Worm (Caenorhabditis elegans): ENCODE measurements around the gene col-142.

col-142 gene

ce11 chrV:6796264-6796663 lies 34.7 kb upstream of the col-142 start:
- TF ChIP-seq hnd-1 (tag; optimal IDR thresholded peaks at IDR 0.05) = no peak
- TF ChIP-seq B0310.2 (tag; optimal IDR thresholded peaks at IDR 0.05) = no peak
- TF ChIP-seq tbx-37 (GFP tag; conservative IDR thresholded peaks at IDR 0.05) = no peak
- no peak for TF ChIP-seq ets-7 (tag; optimal IDR thresholded peaks at IDR 0.05)
- no peak for TF ChIP-seq aly-1 (tag; optimal IDR thresholded peaks at IDR 0.05)
- TF ChIP-seq F13C5.2 (tag; optimal IDR thresholded peaks at IDR 0.05) = no peak
- TF ChIP-seq flt-1 (GFP tag; IDR thresholded peaks at IDR 0.05) = no peak
- TF ChIP-seq hmg-4 (GFP tag; optimal IDR thresholded peaks at IDR 0.05) = no peak
- TF ChIP-seq ama-1 (optimal IDR thresholded peaks at IDR 0.05) = no peak
- no peak for TF ChIP-seq tra-4 (tag; optimal IDR thresholded peaks at IDR 0.05)
- TF ChIP-seq pes-1 (GFP tag; IDR thresholded peaks at IDR 0.05) = no peak
- no peak for TF ChIP-seq ceh-13 (GFP tag; optimal IDR thresholded peaks at IDR 0.05)
- TF ChIP-seq tbx-11 (GFP tag; IDR thresholded peaks at IDR 0.05) = no peak
- TF ChIP-seq ceh-36 (tag; optimal IDR thresholded peaks at IDR 0.05) = no peak
- no peak for TF ChIP-seq sea-1 (GFP tag; conservative IDR thresholded peaks at IDR 0.05)
- no peak for TF ChIP-seq hmbx-1 (tag; optimal IDR thresholded peaks at IDR 0.05)
- TF ChIP-seq scrt-1 (GFP tag; IDR thresholded peaks at IDR 0.05) = no peak

- TF ChIP-seq ets-7 (tag; optimal IDR thresholded peaks at IDR 0.05) (no peak), flt-1 (GFP tag; IDR thresholded peaks at IDR 0.05) (no peak), hnd-1 (tag; optimal IDR thresholded peaks at IDR 0.05) (no peak), aly-1 (tag; optimal IDR thresholded peaks at IDR 0.05) (no peak), tbx-37 (GFP tag; conservative IDR thresholded peaks at IDR 0.05) (no peak), hmbx-1 (tag; optimal IDR thresholded peaks at IDR 0.05) (no peak), ceh-13 (GFP tag; optimal IDR thresholded peaks at IDR 0.05) (no peak), scrt-1 (GFP tag; IDR thresholded peaks at IDR 0.05) (no peak), ceh-36 (tag; optimal IDR thresholded peaks at IDR 0.05) (no peak)
Measured at ce11 chrV:6796894-6797293, 34.1 kb upstream of the col-142 start.

DNA sequence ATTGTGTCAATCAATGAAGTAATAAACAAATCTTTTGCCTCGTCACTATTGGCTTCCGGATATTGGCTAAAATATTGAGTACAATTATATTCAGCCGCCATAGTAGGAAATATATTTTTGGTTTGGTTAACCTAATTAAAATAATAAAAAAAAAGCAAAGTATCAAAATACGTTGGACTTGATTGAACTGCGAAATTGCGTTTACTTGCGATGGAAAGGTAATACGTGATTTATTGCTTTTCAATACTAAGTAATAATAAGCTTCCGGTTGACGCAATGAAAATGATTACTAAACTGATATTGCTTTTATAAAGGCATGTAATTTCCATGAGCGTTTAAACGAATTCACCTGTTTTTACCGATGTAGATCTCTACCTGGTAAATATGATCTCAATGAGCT lies 31.4 kb upstream of the col-142 start, which contains the start of gene dmsr-9:
TSS of gene dmsr-9 (minus strand) at position 101 of the 400 bp plus-strand sequence.
- TF ChIP-seq B0310.2 (tag; optimal IDR thresholded peaks at IDR 0.05) (no peak), hmg-4 (GFP tag; optimal IDR thresholded peaks at IDR 0.05) (no peak), ceh-13 (GFP tag; optimal IDR thresholded peaks at IDR 0.05) (no peak), ets-7 (tag; optimal IDR thresholded peaks at IDR 0.05) (no peak), pes-1 (GFP tag; IDR thresholded peaks at IDR 0.05) (no peak), aly-1 (tag; optimal IDR thresholded peaks at IDR 0.05) (no peak), hmbx-1 (tag; optimal IDR thresholded peaks at IDR 0.05) (no peak)

- TF ChIP-seq F13C5.2 (tag; optimal IDR thresholded peaks at IDR 0.05) = no peak
- no peak for TF ChIP-seq B0310.2 (tag; optimal IDR thresholded peaks at IDR 0.05)
- TF ChIP-seq flt-1 (GFP tag; IDR thresholded peaks at IDR 0.05) = no peak
- TF ChIP-seq ets-7 (tag; optimal IDR thresholded peaks at IDR 0.05) = no peak
- TF ChIP-seq hmbx-1 (tag; optimal IDR thresholded peaks at IDR 0.05) = no peak
- no peak for TF ChIP-seq pes-1 (GFP tag; IDR thresholded peaks at IDR 0.05)
Measured at ce11 chrV:6801850-6802249, 29.1 kb upstream of the col-142 start, which contains the start of gene dmsr-10. Gene dmsr-10 (minus strand): TSS chrV:6801950.

ce11 chrV:6803992-6804391 lies 27.0 kb upstream of the col-142 start, which contains the start of gene dmsr-11:
Gene dmsr-11 (minus strand): TSS chrV:6804092.
- TF ChIP-seq flt-1 (GFP tag; IDR thresholded peaks at IDR 0.05) = no peak

DNA sequence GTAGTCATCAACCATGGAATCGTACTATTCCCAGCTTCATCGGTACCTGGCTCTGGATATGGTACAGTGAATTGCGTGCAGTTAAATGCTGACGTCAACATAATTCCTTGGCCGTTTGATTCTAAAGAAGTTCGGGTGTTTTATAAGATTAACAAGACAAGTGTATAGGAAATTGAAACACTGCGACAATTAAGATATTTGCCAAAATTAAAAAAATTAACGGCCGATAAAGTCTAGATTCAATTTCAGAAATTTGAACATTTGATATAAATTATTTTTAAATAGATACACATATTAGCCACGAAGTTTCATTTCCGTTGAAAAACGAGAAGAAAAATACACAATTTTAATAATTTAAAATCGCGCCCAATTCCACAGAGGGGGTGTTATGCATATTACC lies 24.6 kb upstream of the col-142 start, which contains the start of gene dmsr-12:
TSS of gene dmsr-12 (minus strand) at position 101 of the 400 bp plus-strand sequence.
- no peak for TF ChIP-seq scrt-1 (GFP tag; IDR thresholded peaks at IDR 0.05)
- no peak for TF ChIP-seq ets-7 (tag; optimal IDR thresholded peaks at IDR 0.05)
- no peak for TF ChIP-seq hnd-1 (tag; optimal IDR thresholded peaks at IDR 0.05)
- TF ChIP-seq tra-4 (tag; optimal IDR thresholded peaks at IDR 0.05) = no peak
- TF ChIP-seq F13C5.2 (tag; optimal IDR thresholded peaks at IDR 0.05) = no peak
- TF ChIP-seq pes-1 (GFP tag; IDR thresholded peaks at IDR 0.05) = no peak
- TF ChIP-seq tbx-11 (GFP tag; IDR thresholded peaks at IDR 0.05) = no peak
- TF ChIP-seq hmbx-1 (tag; optimal IDR thresholded peaks at IDR 0.05) = no peak
- no peak for TF ChIP-seq flt-1 (GFP tag; IDR thresholded peaks at IDR 0.05)
- no peak for TF ChIP-seq sea-1 (GFP tag; conservative IDR thresholded peaks at IDR 0.05)
- no peak for TF ChIP-seq tbx-37 (GFP tag; conservative IDR thresholded peaks at IDR 0.05)
- TF ChIP-seq ceh-13 (GFP tag; optimal IDR thresholded peaks at IDR 0.05) = no peak
- TF ChIP-seq aly-1 (tag; optimal IDR thresholded peaks at IDR 0.05) = no peak
- TF ChIP-seq ceh-36 (tag; optimal IDR thresholded peaks at IDR 0.05) = no peak
- TF ChIP-seq B0310.2 (tag; optimal IDR thresholded peaks at IDR 0.05) = no peak
- no peak for TF ChIP-seq ama-1 (optimal IDR thresholded peaks at IDR 0.05)

DNA sequence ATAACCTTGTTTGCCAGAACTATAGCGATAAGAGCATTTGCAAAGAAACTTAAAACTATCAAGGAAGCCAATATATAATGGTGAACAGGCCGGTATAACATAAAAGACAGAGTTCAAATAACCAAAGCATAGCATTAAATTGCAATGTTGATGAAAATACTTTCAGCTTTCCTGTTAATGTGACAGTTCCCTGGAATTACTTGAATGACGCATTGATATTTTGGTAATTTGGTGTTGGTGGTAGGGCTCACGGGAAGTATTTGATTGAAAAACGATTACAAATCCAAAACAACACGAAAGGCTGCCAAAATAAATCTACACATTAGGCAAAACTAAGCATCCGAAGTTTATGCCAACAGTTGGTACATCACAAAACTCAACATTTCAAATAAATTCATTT lies 22.0 kb upstream of the col-142 start, which contains the start of gene dmsr-16:
TSS of gene dmsr-16 (minus strand) at position 101 of the 400 bp plus-strand sequence.
- TF ChIP-seq ceh-13 (GFP tag; optimal IDR thresholded peaks at IDR 0.05) (no peak), hnd-1 (tag; optimal IDR thresholded peaks at IDR 0.05) (no peak), sea-1 (GFP tag; conservative IDR thresholded peaks at IDR 0.05) (no peak), tra-4 (tag; optimal IDR thresholded peaks at IDR 0.05) (no peak)

- TF ChIP-seq F13C5.2 (tag; optimal IDR thresholded peaks at IDR 0.05) (no peak), aly-1 (tag; optimal IDR thresholded peaks at IDR 0.05) (no peak), pes-1 (GFP tag; IDR thresholded peaks at IDR 0.05) (no peak), ceh-13 (GFP tag; optimal IDR thresholded peaks at IDR 0.05) (no peak), tra-4 (tag; optimal IDR thresholded peaks at IDR 0.05) (no peak), B0310.2 (tag; optimal IDR thresholded peaks at IDR 0.05) (no peak), ceh-36 (tag; optimal IDR thresholded peaks at IDR 0.05) (no peak), hnd-1 (tag; optimal IDR thresholded peaks at IDR 0.05) (no peak), tbx-37 (GFP tag; conservative IDR thresholded peaks at IDR 0.05) (no peak), flt-1 (GFP tag; IDR thresholded peaks at IDR 0.05) (no peak), tbx-11 (GFP tag; IDR thresholded peaks at IDR 0.05) (no peak), sea-1 (GFP tag; conservative IDR thresholded peaks at IDR 0.05) (no peak), hmbx-1 (tag; optimal IDR thresholded peaks at IDR 0.05) (no peak), ama-1 (optimal IDR thresholded peaks at IDR 0.05) (no peak), scrt-1 (GFP tag; IDR thresholded peaks at IDR 0.05) (no peak), hmg-4 (GFP tag; optimal IDR thresholded peaks at IDR 0.05) (no peak), ets-7 (tag; optimal IDR thresholded peaks at IDR 0.05) (no peak)
Measured at ce11 chrV:6810091-6810490, 20.9 kb upstream of the col-142 start.
